Fruit fly (Drosophila melanogaster) whole organism, embryonic: ENCODE measurements around the gene roq.

Experiments used
- Aef1 ChIP-seq: fragments of 200-800 bp; sonication (Bioruptor generic); IDR thresholded peaks from 3 replicates; pipeline ENCODE4 v1.3.6; 2022; ENCODE audit warnings: missing biosample characterization, missing genetic modification characterization
- Bdp1 ChIP-seq: fragments of 200-800 bp; sonication (Bioruptor generic); optimal IDR thresholded peaks from 3 replicates; lab custom pipeline; 2016; ENCODE audit warnings: missing biosample characterization, missing genetic modification characterization
- C15 ChIP-seq: fragments of 200-800 bp; sonication (Bioruptor generic); IDR thresholded peaks from 3 replicates; pipeline ENCODE4 v1.3.6; 2022; ENCODE audit warnings: missing biosample characterization, missing genetic modification characterization
- CG12071 ChIP-seq: fragments of 200-800 bp; sonication (Bioruptor generic); optimal IDR thresholded peaks from 3 replicates; lab custom pipeline; 2018; ENCODE audit warnings: missing biosample characterization, mild to moderate bottlenecking, missing genetic modification characterization
- CG12299 ChIP-seq: fragments of 200-800 bp; sonication (Bioruptor generic); optimal IDR thresholded peaks from 2 replicates; lab custom pipeline; 2018; ENCODE audit warnings: missing biosample characterization, mild to moderate bottlenecking, missing genetic modification characterization
- CG1233 ChIP-seq: fragments of 200-800 bp; sonication (Bioruptor generic); optimal IDR thresholded peaks from 4 replicates; lab custom pipeline; 2018; ENCODE audit warnings: missing biosample characterization, mild to moderate bottlenecking, missing genetic modification characterization
- CG12659 ChIP-seq: fragments of 200-800 bp; sonication (Bioruptor generic); optimal IDR thresholded peaks from 3 replicates; lab custom pipeline; 2017; ENCODE audit warnings: mild to moderate bottlenecking, missing biosample characterization, missing genetic modification reagents, missing genetic modification characterization
- CG13894 ChIP-seq: fragments of 200-800 bp; sonication (Bioruptor generic); optimal IDR thresholded peaks from 3 replicates; lab custom pipeline; 2018; ENCODE audit warnings: missing biosample characterization, mild to moderate bottlenecking, missing genetic modification characterization, moderate library complexity
- CG16815 ChIP-seq: fragments of 200-800 bp; sonication (Bioruptor generic); optimal IDR thresholded peaks from 3 replicates; lab custom pipeline; 2017; ENCODE audit warnings: missing biosample characterization, mild to moderate bottlenecking, missing genetic modification characterization
- CG17328 ChIP-seq: fragments of 200-800 bp; sonication (Bioruptor generic); IDR thresholded peaks from 2 replicates; pipeline ENCODE4 v1.3.6; 2022; ENCODE audit warnings: missing biosample characterization, missing genetic modification characterization
- CG17361 ChIP-seq: fragments of 200-800 bp; sonication (Bioruptor generic); IDR thresholded peaks from 3 replicates; pipeline ENCODE4 v1.3.6; 2022; ENCODE audit warnings: missing biosample characterization, missing genetic modification characterization
- CG17912 ChIP-seq: fragments of 200-800 bp; sonication (Bioruptor generic); optimal IDR thresholded peaks from 2 replicates; lab custom pipeline; 2018; ENCODE audit warnings: missing biosample characterization, mild to moderate bottlenecking, missing genetic modification characterization
- CG1832 ChIP-seq: fragments of 200-800 bp; sonication (Bioruptor generic); optimal IDR thresholded peaks from 2 replicates; lab custom pipeline; 2017; ENCODE audit warnings: missing biosample characterization, mild to moderate bottlenecking, missing genetic modification characterization, inconsistent platforms
- CG2120 ChIP-seq: fragments of 200-800 bp; sonication (Bioruptor generic); optimal IDR thresholded peaks from 3 replicates; lab custom pipeline; 2016; ENCODE audit warnings: missing biosample characterization, missing genetic modification characterization
- CG30403 ChIP-seq: fragments of 200-800 bp; sonication (Bioruptor generic); optimal IDR thresholded peaks from 3 replicates; lab custom pipeline; 2016; ENCODE audit warnings: missing biosample characterization, missing genetic modification characterization
- CG3163 ChIP-seq: fragments of 200-800 bp; sonication (Bioruptor generic); optimal IDR thresholded peaks from 3 replicates; lab custom pipeline; 2016; ENCODE audit warnings: missing biosample characterization, missing genetic modification characterization
- CG32772 ChIP-seq: fragments of 200-800 bp; sonication (Bioruptor generic); IDR thresholded peaks from 2 replicates; pipeline ENCODE4 v1.3.6; 2022; ENCODE audit warnings: missing biosample characterization, missing genetic modification characterization
- CG34224 ChIP-seq: fragments of 200-800 bp; sonication (Bioruptor generic); IDR thresholded peaks from 3 replicates; pipeline ENCODE4 v1.3.6; 2022; ENCODE audit warnings: missing biosample characterization, missing genetic modification characterization; ENCODE audit not compliant: partially characterized antibody
- CG7963 ChIP-seq: fragments of 200-800 bp; sonication (Bioruptor generic); IDR thresholded peaks from 3 replicates; pipeline ENCODE4 v1.3.6; 2022; ENCODE audit warnings: missing biosample characterization, missing genetic modification characterization; ENCODE audit not compliant: partially characterized antibody
- Drgx ChIP-seq: fragments of 200-800 bp; sonication (Bioruptor generic); IDR thresholded peaks from 2 replicates; pipeline ENCODE4 v1.3.6; 2022; ENCODE audit warnings: missing biosample characterization, missing genetic modification characterization
- E2f1 ChIP-seq: fragments of 200-800 bp; sonication (Bioruptor generic); IDR thresholded peaks from 2 replicates; pipeline ENCODE4 v1.3.6; 2022; ENCODE audit warnings: missing biosample characterization, missing genetic modification characterization
- E2f2 ChIP-seq: fragments of 200-800 bp; sonication (Bioruptor generic); IDR thresholded peaks from 2 replicates; pipeline ENCODE4 v1.3.6; 2022; ENCODE audit warnings: missing biosample characterization, missing genetic modification characterization
- Elba2 ChIP-seq: fragments of 200-800 bp; sonication (Bioruptor generic); optimal IDR thresholded peaks from 3 replicates; lab custom pipeline; 2016; ENCODE audit warnings: missing biosample characterization, missing genetic modification characterization
- H2.0 ChIP-seq: fragments of 200-800 bp; sonication (Bioruptor generic); IDR thresholded peaks from 2 replicates; pipeline ENCODE4 v1.3.6; 2022; ENCODE audit warnings: missing biosample characterization, missing genetic modification characterization
- Kr ChIP-seq: fragments of 200-800 bp; sonication (Bioruptor generic); optimal IDR thresholded peaks from 2 replicates; lab custom pipeline; 2017; ENCODE audit warnings: missing biosample characterization, mild to moderate bottlenecking, missing genetic modification characterization
- MTF-1 ChIP-seq: fragments of 200-800 bp; sonication (Bioruptor generic); optimal IDR thresholded peaks from 2 replicates; lab custom pipeline; 2018; ENCODE audit warnings: missing biosample characterization, mild to moderate bottlenecking, missing genetic modification characterization, borderline replicate concordance
- NK7.1 ChIP-seq: fragments of 200-800 bp; sonication (Bioruptor generic); optimal IDR thresholded peaks from 3 replicates; lab custom pipeline; 2016; ENCODE audit warnings: missing biosample characterization, missing genetic modification characterization
- NfI ChIP-seq: fragments of 200-800 bp; sonication (Bioruptor generic); optimal IDR thresholded peaks from 3 replicates; lab custom pipeline; 2018; ENCODE audit warnings: missing biosample characterization, mild to moderate bottlenecking, missing genetic modification characterization, moderate library complexity
- Ravus ChIP-seq: fragments of 200-800 bp; sonication (Bioruptor generic); IDR thresholded peaks from 2 replicates; pipeline ENCODE4 v1.3.6; 2022; ENCODE audit warnings: missing biosample characterization, missing genetic modification characterization
- Side ChIP-seq: fragments of 200-800 bp; sonication (Bioruptor generic); optimal IDR thresholded peaks from 2 replicates; lab custom pipeline; 2016; ENCODE audit warnings: missing biosample characterization, missing genetic modification characterization
- cg ChIP-seq: fragments of 200-800 bp; sonication (Bioruptor generic); optimal IDR thresholded peaks from 3 replicates; lab custom pipeline; 2019; ENCODE audit warnings: missing biosample characterization, mild to moderate bottlenecking, missing genetic modification characterization, moderate library complexity
- chinmo ChIP-seq: fragments of 200-800 bp; sonication (Bioruptor generic); IDR thresholded peaks from 4 replicates; pipeline ENCODE4 v1.3.6; 2022; ENCODE audit warnings: missing biosample characterization, missing genetic modification characterization; ENCODE audit not compliant: partially characterized antibody
- chn ChIP-seq: fragments of 200-800 bp; sonication (Bioruptor generic); optimal IDR thresholded peaks from 2 replicates; lab custom pipeline; 2016; ENCODE audit warnings: missing biosample characterization, missing genetic modification characterization
- gsb ChIP-seq: fragments of 200-800 bp; sonication (Bioruptor generic); IDR thresholded peaks from 2 replicates; pipeline ENCODE4 v1.3.6; 2022; ENCODE audit warnings: missing biosample characterization, missing genetic modification characterization
- hkb ChIP-seq, 2 experiments: fragments of 200-800 bp in 1 of 2; fragments of >200 bp in 1 of 2; sonication (Bioruptor generic) in 1 of 2; IDR thresholded peaks in 1 of 2; optimal IDR thresholded peaks in 1 of 2; 2 replicates each; pipeline versions ENCODE4 v1.3.6 to Lab custom; 2017 to 2022; ENCODE audit warnings: missing biosample characterization in 1 of 2, missing genetic modification characterization in 1 of 2
- inv ChIP-seq: fragments of 200-800 bp; sonication (Bioruptor generic); IDR thresholded peaks from 2 replicates; pipeline ENCODE4 v1.3.6; 2022; ENCODE audit warnings: missing biosample characterization, missing genetic modification characterization; ENCODE audit not compliant: partially characterized antibody
- jigr1 ChIP-seq: fragments of 200-800 bp; sonication (Bioruptor generic); IDR thresholded peaks from 3 replicates; pipeline ENCODE4 v1.3.6; 2022; ENCODE audit warnings: missing biosample characterization, missing genetic modification characterization
- klu ChIP-seq: fragments of 200-800 bp; sonication (Bioruptor generic); IDR thresholded peaks from 2 replicates; pipeline ENCODE4 v1.3.6; 2022; ENCODE audit warnings: missing biosample characterization, missing genetic modification characterization
- lov ChIP-seq, 2 experiments: fragments of 200-800 bp in 1 of 2; fragments of >200 bp in 1 of 2; sonication (Bioruptor generic) in 1 of 2; IDR thresholded peaks in 1 of 2; optimal IDR thresholded peaks in 1 of 2; 2 replicates in 1 of 2; 3 replicates in 1 of 2; pipeline versions ENCODE4 v1.3.6 to Lab custom; 2017 to 2022; ENCODE audit warnings: missing biosample characterization in 1 of 2, missing genetic modification characterization in 1 of 2
- luna ChIP-seq: fragments of 200-800 bp; sonication (Bioruptor generic); optimal IDR thresholded peaks from 2 replicates; lab custom pipeline; 2016; ENCODE audit warnings: missing biosample characterization, missing genetic modification characterization
- maf-S ChIP-seq: fragments of 200-800 bp; sonication (Bioruptor generic); optimal IDR thresholded peaks from 2 replicates; lab custom pipeline; 2016; ENCODE audit warnings: missing biosample characterization, missing genetic modification characterization
- mirr ChIP-seq: fragments of 200-800 bp; sonication (Bioruptor generic); optimal IDR thresholded peaks from 3 replicates; lab custom pipeline; 2018; ENCODE audit warnings: missing biosample characterization, mild to moderate bottlenecking, missing genetic modification characterization
- nmo ChIP-seq: fragments of 200-800 bp; sonication (Bioruptor generic); optimal IDR thresholded peaks from 2 replicates; lab custom pipeline; 2018; ENCODE audit warnings: missing biosample characterization, mild to moderate bottlenecking, missing genetic modification characterization, moderate library complexity
- sc ChIP-seq, 3 experiments: fragments of >200 bp in 2 of 3; fragments of 200-800 bp in 1 of 3; sonication (Bioruptor generic) in 1 of 3; optimal IDR thresholded peaks; 2 replicates in 2 of 3; 3 replicates in 1 of 3; lab custom pipeline; 2017; ENCODE audit warnings: mild to moderate bottlenecking in 1 of 3, missing biosample characterization in 1 of 3, missing genetic modification characterization in 1 of 3, missing genetic modification reagents in 1 of 3
- sug ChIP-seq: fragments of 200-800 bp; optimal IDR thresholded peaks from 2 replicates; lab custom pipeline; 2019; ENCODE audit warnings: missing biosample characterization, mild to moderate bottlenecking, missing genetic modification characterization, moderate library complexity
- tio ChIP-seq: fragments of 200-800 bp; sonication (Bioruptor generic); optimal IDR thresholded peaks from 2 replicates; lab custom pipeline; 2017; ENCODE audit warnings: missing biosample characterization, missing genetic modification characterization, inconsistent platforms
- twi ChIP-seq: fragments of 200-800 bp; optimal IDR thresholded peaks from 2 replicates; lab custom pipeline; 2019; ENCODE audit warnings: missing biosample characterization, mild to moderate bottlenecking, missing genetic modification characterization, moderate library complexity
- vnd ChIP-seq: fragments of 200-800 bp; sonication (Bioruptor generic); IDR thresholded peaks from 3 replicates; pipeline ENCODE4 v1.3.6; 2022; ENCODE audit warnings: missing biosample characterization, missing genetic modification characterization; ENCODE audit not compliant: partially characterized antibody
- wek ChIP-seq: fragments of 200-800 bp; sonication (Bioruptor generic); optimal IDR thresholded peaks from 3 replicates; lab custom pipeline; 2018; ENCODE audit warnings: missing biosample characterization, mild to moderate bottlenecking, missing genetic modification characterization, moderate library complexity

The roq gene

DNA sequence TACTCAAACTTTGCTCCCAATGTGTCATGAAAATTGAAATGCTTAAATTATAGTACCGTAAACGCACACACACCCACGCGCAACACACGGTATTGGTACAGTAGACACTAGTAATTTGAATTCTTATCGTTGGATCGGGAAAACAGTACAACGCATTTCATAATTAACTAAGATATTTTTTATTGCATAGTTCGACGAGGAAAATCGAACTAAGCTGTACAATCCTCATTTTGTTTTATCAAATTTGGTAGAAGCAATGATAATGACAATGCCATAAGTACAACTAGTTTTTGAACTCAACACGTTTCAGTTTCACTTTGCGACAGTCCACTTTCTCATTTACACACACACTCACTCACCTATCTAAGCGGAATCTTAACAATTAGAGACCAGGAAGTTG is 2.4 kb upstream of the roq start (continued):
- TF ChIP-seq H2.0 (no peak), sc (optimal IDR thresholded peaks at IDR 0.05; lab: Kevin White, UChicago) (no peak), sc (GFP tag; optimal IDR thresholded peaks at IDR 0.05; lab: Kevin White, UChicago) (no peak), CG2120 (peak; percentile 85), wek (GFP tag; lab: Kevin White, UChicago) (no peak), CG12299 (tag; lab: Kevin White, UChicago) (peak; percentile 49), sug (tag; lab: Kevin White, UChicago) (no peak), chn (GFP tag; lab: Kevin White, UChicago) (peak; percentile 38), inv (GFP tag; lab: Robert Waterston, UW) (no peak), cg (peak; percentile 78), Drgx (no peak), mirr (GFP tag; lab: Kevin White, UChicago) (no peak), jigr1 (GFP tag; lab: Robert Waterston, UW) (no peak), CG12071 (GFP tag; lab: Kevin White, UChicago) (peak; percentile 61), CG1832 (no peak), CG1233 (GFP tag; lab: Kevin White, UChicago) (peak; percentile 48), Kr (GFP tag; lab: Kevin White, UChicago) (no peak), CG17361 (GFP tag; lab: Robert Waterston, UW) (peak; percentile 64; the same call in 2 of the 3 replicates), luna (GFP tag; lab: Kevin White, UChicago) (no peak), twi (tag; lab: Kevin White, UChicago) (peak; percentile 42), CG34224 (no peak), Ravus (no peak), CG12659 (peak; percentile 62), gsb (GFP tag; lab: Robert Waterston, UW) (peak; percentile 52), CG30403 (GFP tag; lab: Kevin White, UChicago) (peak; percentile 71), Aef1 (peak; percentile 42; the same call in 1 of the 3 replicates), maf-S (GFP tag; lab: Kevin White, UChicago) (peak; percentile 46), CG17912 (GFP tag; lab: Kevin White, UChicago) (no peak), Elba2 (GFP tag; lab: Kevin White, UChicago) (no peak), tio (GFP tag; lab: Kevin White, UChicago) (no peak), CG32772 (GFP tag; lab: Robert Waterston, UW) (no peak), Side (no peak), hkb (optimal IDR thresholded peaks at IDR 0.05; lab: Kevin White, UChicago) (no peak), hkb (GFP tag; IDR thresholded peaks at IDR 0.05; lab: Robert Waterston, UW) (peak; percentile 41; the same call in 1 of the 2 replicates), klu (GFP tag; lab: Robert Waterston, UW) (0 out of 2 replicates have a peak, but pooled peaks have one; percentile 25), CG7963 (GFP tag; lab: Robert Waterston, UW) (no peak), Bdp1 (GFP tag; lab: Kevin White, UChicago) (no peak), vnd (GFP tag; lab: Robert Waterston, UW) (no peak), C15 (GFP tag; lab: Robert Waterston, UW) (no peak), lov (optimal IDR thresholded peaks at IDR 0.05; lab: Kevin White, UChicago) (no peak), lov (GFP tag; IDR thresholded peaks at IDR 0.05; lab: Robert Waterston, UW) (no peak), CG3163 (no peak), E2f2 (GFP tag; lab: Robert Waterston, UW) (0 out of 2 replicates have a peak, but pooled peaks have one; percentile 28), MTF-1 (GFP tag; lab: Kevin White, UChicago) (peak; percentile 41), CG13894 (peak; percentile 38), CG16815 (peak; percentile 63), NfI (GFP tag; lab: Kevin White, UChicago) (peak; percentile 69), nmo (peak; percentile 54), CG17328 (GFP tag; lab: Robert Waterston, UW) (no peak), E2f1 (no peak), NK7.1 (GFP tag; lab: Kevin White, UChicago) (peak; percentile 33), chinmo (GFP tag; lab: Robert Waterston, UW) (no peak)
